Fruit fly (Drosophila melanogaster) whole organism, embryonic: Measurements from ENCODE around the gene CG9775.
A peak's percentile ranks its signal among the peaks of the same experiment; 100 is the strongest.

Source experiments
- CG10462 ChIP-seq: fragments of 200-800 bp; sonication (Bioruptor generic); optimal IDR thresholded peaks from 2 replicates; lab custom pipeline; 2016; ENCODE audit warnings: missing biosample characterization, missing genetic modification characterization
- CG12219 ChIP-seq: fragments of 200-800 bp; sonication (Bioruptor generic); optimal IDR thresholded peaks from 3 replicates; lab custom pipeline; 2018; ENCODE audit warnings: missing biosample characterization, mild to moderate bottlenecking, missing genetic modification characterization
- CG12659 ChIP-seq: fragments of 200-800 bp; sonication (Bioruptor generic); optimal IDR thresholded peaks from 3 replicates; lab custom pipeline; 2017; ENCODE audit warnings: mild to moderate bottlenecking, missing biosample characterization, missing genetic modification reagents, missing genetic modification characterization
- CG13287 ChIP-seq: fragments of 200-800 bp; sonication (Bioruptor generic); IDR thresholded peaks from 2 replicates; pipeline ENCODE4 v1.3.6; 2022; ENCODE audit warnings: missing biosample characterization, missing genetic modification characterization; ENCODE audit not compliant: partially characterized antibody
- CG14710 ChIP-seq: fragments of 200-800 bp; sonication (Bioruptor generic); optimal IDR thresholded peaks from 3 replicates; lab custom pipeline; 2019; ENCODE audit warnings: missing biosample characterization, mild to moderate bottlenecking, missing genetic modification characterization, moderate library complexity
- CG14860 ChIP-seq: fragments of 200-800 bp; sonication (Bioruptor generic); IDR thresholded peaks from 3 replicates; pipeline ENCODE4 v1.3.6; 2022; ENCODE audit warnings: missing biosample characterization, missing genetic modification characterization; ENCODE audit not compliant: partially characterized antibody
- CG14965 ChIP-seq: fragments of 200-800 bp; sonication (Bioruptor generic); optimal IDR thresholded peaks from 2 replicates; lab custom pipeline; 2016; ENCODE audit warnings: missing biosample characterization, missing genetic modification characterization, borderline replicate concordance
- CG17359 ChIP-seq: fragments of 200-800 bp; sonication (Bioruptor generic); optimal IDR thresholded peaks from 3 replicates; lab custom pipeline; 2018; ENCODE audit warnings: missing biosample characterization, mild to moderate bottlenecking, missing genetic modification characterization, moderate library complexity
- CG17612 ChIP-seq: fragments of 200-800 bp; sonication (Bioruptor generic); IDR thresholded peaks from 2 replicates; pipeline ENCODE4 v1.3.6; 2022; ENCODE audit warnings: missing biosample characterization, missing genetic modification characterization
- CG18262 ChIP-seq: fragments of 200-800 bp; optimal IDR thresholded peaks from 3 replicates; lab custom pipeline; 2019; ENCODE audit warnings: missing biosample characterization, mild to moderate bottlenecking, missing genetic modification characterization, moderate library complexity
- CG2712 ChIP-seq: fragments of 200-800 bp; optimal IDR thresholded peaks from 3 replicates; lab custom pipeline; 2019; ENCODE audit warnings: missing biosample characterization, mild to moderate bottlenecking, missing genetic modification characterization, moderate library complexity
- CG30020 ChIP-seq: fragments of 200-800 bp; optimal IDR thresholded peaks from 2 replicates; lab custom pipeline; 2019; ENCODE audit warnings: missing biosample characterization, mild to moderate bottlenecking, missing genetic modification characterization, moderate library complexity
- CG3995 ChIP-seq: fragments of 200-800 bp; sonication (Bioruptor generic); optimal IDR thresholded peaks from 3 replicates; lab custom pipeline; 2016; ENCODE audit warnings: missing biosample characterization, missing genetic modification characterization
- CG7357 ChIP-seq: fragments of 200-800 bp; sonication (Bioruptor generic); IDR thresholded peaks from 3 replicates; pipeline ENCODE4 v1.3.6; 2022; ENCODE audit warnings: missing biosample characterization, missing genetic modification characterization
- CG8924 ChIP-seq: fragments of 200-800 bp; optimal IDR thresholded peaks from 3 replicates; lab custom pipeline; 2019; ENCODE audit warnings: missing biosample characterization, mild to moderate bottlenecking, missing genetic modification characterization, moderate library complexity
- CG8944 ChIP-seq: fragments of 200-800 bp; sonication (Bioruptor generic); optimal IDR thresholded peaks from 3 replicates; lab custom pipeline; 2016; ENCODE audit warnings: missing biosample characterization, missing genetic modification characterization
- CG9215 ChIP-seq: fragments of 200-800 bp; sonication (Bioruptor generic); IDR thresholded peaks from 2 replicates; pipeline ENCODE4 v1.3.6; 2022; ENCODE audit warnings: missing biosample characterization, missing genetic modification characterization
- CG9437 ChIP-seq: fragments of 200-800 bp; sonication (Bioruptor generic); optimal IDR thresholded peaks from 2 replicates; lab custom pipeline; 2018; ENCODE audit warnings: missing biosample characterization, mild to moderate bottlenecking, missing genetic modification characterization
- CHES-1-like ChIP-seq: fragments of 200-800 bp; sonication (Bioruptor generic); optimal IDR thresholded peaks from 2 replicates; lab custom pipeline; 2016; ENCODE audit warnings: missing biosample characterization, missing genetic modification characterization
- Fer2 ChIP-seq: fragments of 200-800 bp; sonication (Bioruptor generic); optimal IDR thresholded peaks from 2 replicates; lab custom pipeline; 2018; ENCODE audit warnings: missing biosample characterization, mild to moderate bottlenecking, missing genetic modification characterization, moderate library complexity
- GATAe ChIP-seq: fragments of 200-800 bp; sonication (Bioruptor generic); conservative IDR thresholded peaks from 2 replicates; pipeline ENCODE4 v1.3.6; 2022; ENCODE audit warnings: missing biosample characterization, missing genetic modification characterization
- HLH4C ChIP-seq: fragments of 200-800 bp; sonication (Bioruptor generic); IDR thresholded peaks from 3 replicates; pipeline ENCODE4 v1.3.6; 2022; ENCODE audit warnings: missing biosample characterization, missing genetic modification characterization; ENCODE audit not compliant: partially characterized antibody
- Nf-YA ChIP-seq: fragments of 200-800 bp; sonication (Bioruptor generic); IDR thresholded peaks from 2 replicates; pipeline ENCODE4 v1.3.6; 2022; ENCODE audit warnings: missing biosample characterization, missing genetic modification characterization
- Pdp1 ChIP-seq, 2 experiments: fragments of 200-800 bp; sonication (Bioruptor generic); optimal IDR thresholded peaks; 3 replicates each; lab custom pipeline; 2016; ENCODE audit warnings: missing biosample characterization in 2 of 2, missing genetic modification characterization in 2 of 2, mild to moderate bottlenecking in 1 of 2, moderate library complexity in 1 of 2
- Scr ChIP-seq: fragments of 200-800 bp; sonication (Bioruptor generic); IDR thresholded peaks from 2 replicates; pipeline ENCODE4 v1.3.6; 2022; ENCODE audit warnings: missing biosample characterization, missing genetic modification characterization; ENCODE audit not compliant: partially characterized antibody
- Sry-δ ChIP-seq: fragments of 200-800 bp; sonication (Bioruptor generic); optimal IDR thresholded peaks from 2 replicates; lab custom pipeline; 2016; ENCODE audit warnings: missing biosample characterization, missing genetic modification characterization
- YL-1 ChIP-seq: fragments of 200-800 bp; sonication (Bioruptor generic); optimal IDR thresholded peaks from 3 replicates; lab custom pipeline; 2017; ENCODE audit warnings: missing biosample characterization, mild to moderate bottlenecking, missing genetic modification characterization
- ap ChIP-seq: fragments of 200-800 bp; sonication (Bioruptor generic); IDR thresholded peaks from 2 replicates; pipeline ENCODE4 v1.3.6; 2022; ENCODE audit warnings: missing biosample characterization, missing genetic modification characterization
- ase ChIP-seq: fragments of 200-800 bp; sonication (Bioruptor generic); IDR thresholded peaks from 3 replicates; pipeline ENCODE4 v1.3.6; 2022; ENCODE audit warnings: missing biosample characterization, missing genetic modification characterization
- cg ChIP-seq: fragments of 200-800 bp; sonication (Bioruptor generic); optimal IDR thresholded peaks from 3 replicates; lab custom pipeline; 2019; ENCODE audit warnings: missing biosample characterization, mild to moderate bottlenecking, missing genetic modification characterization, moderate library complexity
- chinmo ChIP-seq: fragments of 200-800 bp; sonication (Bioruptor generic); IDR thresholded peaks from 4 replicates; pipeline ENCODE4 v1.3.6; 2022; ENCODE audit warnings: missing biosample characterization, missing genetic modification characterization; ENCODE audit not compliant: partially characterized antibody
- gsb-n ChIP-seq: fragments of 200-800 bp; sonication (Bioruptor generic); optimal IDR thresholded peaks from 3 replicates; lab custom pipeline; 2018; ENCODE audit warnings: missing biosample characterization, mild to moderate bottlenecking, missing genetic modification characterization
- hbn ChIP-seq: fragments of 200-800 bp; sonication (Bioruptor generic); IDR thresholded peaks from 2 replicates; pipeline ENCODE4 v1.3.6; 2022; ENCODE audit warnings: missing biosample characterization, missing genetic modification characterization; ENCODE audit not compliant: partially characterized antibody
- ind ChIP-seq: fragments of 200-800 bp; sonication (Bioruptor generic); optimal IDR thresholded peaks from 3 replicates; lab custom pipeline; 2016; ENCODE audit warnings: missing biosample characterization, missing genetic modification characterization
- jing ChIP-seq: fragments of 200-800 bp; sonication (Bioruptor generic); optimal IDR thresholded peaks from 2 replicates; lab custom pipeline; 2018; ENCODE audit warnings: missing biosample characterization, mild to moderate bottlenecking, missing genetic modification characterization
- lov ChIP-seq, 2 experiments: fragments of 200-800 bp in 1 of 2; fragments of >200 bp in 1 of 2; sonication (Bioruptor generic) in 1 of 2; IDR thresholded peaks in 1 of 2; optimal IDR thresholded peaks in 1 of 2; 2 replicates in 1 of 2; 3 replicates in 1 of 2; pipeline versions ENCODE4 v1.3.6 to Lab custom; 2017 to 2022; ENCODE audit warnings: missing biosample characterization in 1 of 2, missing genetic modification characterization in 1 of 2
- org-1 ChIP-seq: fragments of 200-800 bp; sonication (Bioruptor generic); optimal IDR thresholded peaks from 2 replicates; lab custom pipeline; 2017; ENCODE audit warnings: missing biosample characterization, missing genetic modification characterization
- phol ChIP-seq: fragments of 200-800 bp; sonication (Bioruptor generic); optimal IDR thresholded peaks from 3 replicates; lab custom pipeline; 2018; ENCODE audit warnings: missing biosample characterization, mild to moderate bottlenecking, missing genetic modification characterization, moderate library complexity
- pum ChIP-seq: fragments of 200-800 bp; sonication (Bioruptor generic); optimal IDR thresholded peaks from 2 replicates; lab custom pipeline; 2016; ENCODE audit warnings: missing biosample characterization, missing genetic modification characterization
- tgo ChIP-seq: fragments of 200-800 bp; sonication (Bioruptor generic); IDR thresholded peaks from 3 replicates; pipeline ENCODE4 v1.3.6; 2022; ENCODE audit warnings: missing biosample characterization, missing genetic modification characterization
- trem ChIP-seq: fragments of 200-800 bp; optimal IDR thresholded peaks from 3 replicates; lab custom pipeline; 2019; ENCODE audit warnings: missing biosample characterization, mild to moderate bottlenecking, missing genetic modification characterization, moderate library complexity
- unc-4 ChIP-seq: fragments of 200-800 bp; sonication (Bioruptor generic); IDR thresholded peaks from 2 replicates; pipeline ENCODE4 v1.3.6; 2022; ENCODE audit warnings: missing biosample characterization, missing genetic modification characterization; ENCODE audit not compliant: partially characterized antibody
- vnd ChIP-seq: fragments of 200-800 bp; sonication (Bioruptor generic); IDR thresholded peaks from 3 replicates; pipeline ENCODE4 v1.3.6; 2022; ENCODE audit warnings: missing biosample characterization, missing genetic modification characterization; ENCODE audit not compliant: partially characterized antibody
- wor ChIP-seq: fragments of 200-800 bp; sonication (Bioruptor generic); IDR thresholded peaks from 2 replicates; pipeline ENCODE4 v1.3.6; 2022; ENCODE audit warnings: missing biosample characterization, missing genetic modification characterization
- zen ChIP-seq: fragments of 200-800 bp; sonication (Bioruptor generic); optimal IDR thresholded peaks from 3 replicates; lab custom pipeline; 2018; ENCODE audit warnings: missing biosample characterization, mild to moderate bottlenecking, missing genetic modification characterization, moderate library complexity

CG9775 gene

dm6 chr3R:4649126-4649811 lies 7.6 kb upstream of the CG9775 start, which contains the start of gene Karybeta3 (continued):
- TF ChIP-seq CG12659 (peak; percentile 73), CG9215 (GFP tag; lab: Robert Waterston, UW) (peak; percentile 61)
- TF ChIP-seq, all 482 proteins: peak for 381

dm6 chr3R:4645457-4646082 lies 3.9 kb upstream of the CG9775 start, which contains the start of the genes Dlip2 and rpk:
Gene Dlip2, minus strand, starts transcription at chr3R:4645655.
Gene rpk, plus strand, starts transcription at chr3R:4645981.
- TF ChIP-seq hbn = peak; percentile 88
- peak in 1 of 2 experiments; percentile 9 for TF ChIP-seq Pdp1 (GFP tag; optimal IDR thresholded peaks at IDR 0.05; lab: Kevin White, UChicago)
- no peak for TF ChIP-seq gsb-n
- peak; percentile 30 for TF ChIP-seq CG8924 (tag; lab: Kevin White, UChicago)
- no peak for TF ChIP-seq org-1 (GFP tag; lab: Kevin White, UChicago)
- TF ChIP-seq wor (GFP tag; lab: Robert Waterston, UW) = no peak
- TF ChIP-seq jing (GFP tag; lab: Kevin White, UChicago) = no peak
- TF ChIP-seq CG14710 (tag; lab: Kevin White, UChicago) = peak; percentile 42
- peak; percentile 86 for TF ChIP-seq vnd (GFP tag; lab: Robert Waterston, UW)
- TF ChIP-seq chinmo (GFP tag; lab: Robert Waterston, UW) = peak; percentile 66; the same call in 1 of the 4 replicates
- no peak for TF ChIP-seq CG8944 (GFP tag; lab: Kevin White, UChicago)
- TF ChIP-seq ap (GFP tag; lab: Robert Waterston, UW) = no peak
- TF ChIP-seq CG10462 (GFP tag; lab: Kevin White, UChicago) = no peak
- TF ChIP-seq Scr (GFP tag; lab: Robert Waterston, UW) = peak; percentile 89
- TF ChIP-seq CG13287 = peak; percentile 91
- peak; percentile 63 for TF ChIP-seq Sry-δ
- no peak for TF ChIP-seq cg (GFP tag; lab: Kevin White, UChicago)
- no peak for TF ChIP-seq GATAe (GFP tag; lab: Robert Waterston, UW)
- no peak for TF ChIP-seq CHES-1-like (GFP tag; lab: Kevin White, UChicago)
- TF ChIP-seq phol = peak; percentile 90
- peak; percentile 48 for TF ChIP-seq YL-1
- TF ChIP-seq HLH4C (GFP tag; lab: Robert Waterston, UW) = peak; percentile 85
- no peak for TF ChIP-seq CG17612 (GFP tag; lab: Robert Waterston, UW)
- peak; percentile 83 for TF ChIP-seq CG14860 (GFP tag; lab: Robert Waterston, UW)
- peak; percentile 12 for TF ChIP-seq CG3995 (GFP tag; lab: Kevin White, UChicago)
- no peak for TF ChIP-seq tgo
- TF ChIP-seq Nf-YA (GFP tag; lab: Robert Waterston, UW) = no peak
- TF ChIP-seq CG9437 (GFP tag; lab: Kevin White, UChicago) = peak; percentile 30
- TF ChIP-seq CG30020 (tag; lab: Kevin White, UChicago) = peak; percentile 89
- TF ChIP-seq CG7357 = peak; percentile 92
- TF ChIP-seq ase (GFP tag; lab: Robert Waterston, UW) = no peak
- no peak for TF ChIP-seq CG17359 (tag; lab: Kevin White, UChicago)
- TF ChIP-seq lov (optimal IDR thresholded peaks at IDR 0.05; lab: Kevin White, UChicago) = no peak
- no peak for TF ChIP-seq lov (GFP tag; IDR thresholded peaks at IDR 0.05; lab: Robert Waterston, UW)
- TF ChIP-seq CG14965 = no peak
- TF ChIP-seq CG18262 (tag; lab: Kevin White, UChicago) = no peak
- TF ChIP-seq Fer2 (tag; lab: Kevin White, UChicago) = no peak
- no peak for TF ChIP-seq pum
- peak; percentile 45 for TF ChIP-seq trem (tag; lab: Kevin White, UChicago)
- peak; percentile 5 for TF ChIP-seq CG2712 (tag; lab: Kevin White, UChicago)
- peak; percentile 44 for TF ChIP-seq zen (tag; lab: Kevin White, UChicago)
- no peak for TF ChIP-seq CG12219
- no peak for TF ChIP-seq ind (GFP tag; lab: Kevin White, UChicago)
- TF ChIP-seq unc-4 (GFP tag; lab: Robert Waterston, UW) = peak; percentile 91
